Fruit fly (Drosophila melanogaster): ENCODE results near the gene fy.

fy gene

DNA sequence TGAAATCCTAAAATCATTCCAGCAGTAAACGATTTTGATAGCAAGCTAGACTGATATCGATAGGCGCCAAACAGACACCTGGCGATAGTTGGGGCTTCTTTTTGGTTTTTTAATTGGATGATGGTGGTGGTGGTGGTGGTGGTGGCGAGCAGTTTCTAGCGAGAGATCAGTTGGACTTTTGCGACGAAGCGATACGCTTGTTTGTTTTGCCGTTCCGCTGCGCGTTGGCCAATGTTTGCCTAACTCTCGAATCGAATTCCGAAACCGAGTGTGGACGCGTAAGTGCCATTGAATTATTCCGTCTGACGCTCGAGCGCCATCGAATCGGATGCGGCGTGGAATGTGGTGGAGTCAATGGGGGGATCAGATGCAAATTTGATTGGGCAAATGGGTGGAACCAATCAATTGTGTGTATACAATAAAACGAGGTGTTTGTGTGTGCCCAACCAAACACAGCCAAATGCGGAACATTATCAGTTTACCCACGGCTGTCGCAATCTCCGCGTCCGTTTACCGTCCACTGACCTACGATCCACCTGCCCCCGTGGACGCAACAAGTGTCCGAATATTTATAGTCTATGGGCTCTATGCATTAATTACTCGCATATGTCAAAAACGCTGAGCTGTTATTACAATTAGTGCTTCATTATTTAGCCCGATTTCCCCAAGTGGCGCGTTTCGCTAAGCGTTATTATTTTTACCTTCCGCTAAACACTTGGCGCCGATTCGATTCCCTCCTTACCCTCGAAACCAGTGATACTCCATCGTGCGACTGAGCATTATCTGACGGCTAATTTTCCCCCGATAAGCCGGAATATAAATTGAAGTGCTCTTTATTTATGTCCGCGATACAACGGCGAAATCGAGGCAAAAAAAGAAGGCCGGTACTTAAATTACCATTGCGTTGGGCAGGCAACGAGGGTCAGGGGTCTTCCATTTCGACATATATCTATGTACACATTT is 32.4 kb downstream of the fy start, which contains the start of gene CG17292 (continued):
- TF ChIP-seq HmgD (GFP tag; optimal IDR thresholded peaks at IDR 0.05) (peak; percentile 16), Six4 (GFP tag; optimal IDR thresholded peaks at IDR 0.05) (no peak), Chrac-16 (GFP tag; optimal IDR thresholded peaks at IDR 0.05) (no peak), HmgZ (tag; optimal IDR thresholded peaks at IDR 0.05) (peak; percentile 83), gce (GFP tag; IDR thresholded peaks at IDR 0.05) (peak; percentile 75; the same call in 1 of the 3 replicates), ATbp (GFP tag; optimal IDR thresholded peaks at IDR 0.05) (peak; percentile 78), dimm (GFP tag; IDR thresholded peaks at IDR 0.05) (no peak), CG18476 (GFP tag; optimal IDR thresholded peaks at IDR 0.05) (no peak), lbe (GFP tag; optimal IDR thresholded peaks at IDR 0.05) (no peak), CG12155 (GFP tag; optimal IDR thresholded peaks at IDR 0.05) (peak; percentile 99), CG1832 (GFP tag; optimal IDR thresholded peaks at IDR 0.05) (no peak), CG7987 (GFP tag; optimal IDR thresholded peaks at IDR 0.05) (peak; percentile 55), maf-S (GFP tag; optimal IDR thresholded peaks at IDR 0.05) (peak; percentile 17), cg (GFP tag; optimal IDR thresholded peaks at IDR 0.05) (peak; percentile 51), sens-2 (GFP tag; IDR thresholded peaks at IDR 0.05) (no peak), gro (GFP tag; optimal IDR thresholded peaks at IDR 0.05) (peak; percentile 71), BtbVII (GFP tag; optimal IDR thresholded peaks at IDR 0.05) (peak; percentile 58), bbx (GFP tag; IDR thresholded peaks at IDR 0.05; ENCODE audit: partially characterized antibody) (peak; percentile 95), run (tag; optimal IDR thresholded peaks at IDR 0.05) (peak; percentile 66), cad (GFP tag; optimal IDR thresholded peaks at IDR 0.05) (no peak), z (GFP tag; IDR thresholded peaks at IDR 0.05) (peak; percentile 15; the same call in 1 of the 3 replicates), Atf3 (GFP tag; optimal IDR thresholded peaks at IDR 0.05) (no peak), Doc2 (GFP tag; IDR thresholded peaks at IDR 0.05) (no peak), NfI (GFP tag; optimal IDR thresholded peaks at IDR 0.05) (peak; percentile 27), CG18011 (GFP tag; optimal IDR thresholded peaks at IDR 0.05) (peak; percentile 39), CG15696 (tag; optimal IDR thresholded peaks at IDR 0.05) (no peak), CHES-1-like (GFP tag; optimal IDR thresholded peaks at IDR 0.05) (peak; percentile 27), wdn (GFP tag; IDR thresholded peaks at IDR 0.05) (peak; percentile 27; the same call in 1 of the 2 replicates), CG12104 (GFP tag; optimal IDR thresholded peaks at IDR 0.05) (no peak), Xbp1 (GFP tag; optimal IDR thresholded peaks at IDR 0.05) (peak; percentile 12), CG12071 (GFP tag; optimal IDR thresholded peaks at IDR 0.05) (peak; percentile 64), tap (tag; optimal IDR thresholded peaks at IDR 0.05) (peak; percentile 24), CG12769 (tag; optimal IDR thresholded peaks at IDR 0.05) (peak; percentile 75), HLH54F (GFP tag; optimal IDR thresholded peaks at IDR 0.05) (no peak), CG15601 (tag; optimal IDR thresholded peaks at IDR 0.05) (peak; percentile 33), Med (GFP tag) (peak; percentile 95), Jarid2 (GFP tag; optimal IDR thresholded peaks at IDR 0.05) (peak; percentile 90), CG11723 (GFP tag; optimal IDR thresholded peaks at IDR 0.05) (peak; percentile 16), CG34376 (GFP tag; optimal IDR thresholded peaks at IDR 0.05) (peak; percentile 79), CG31224 (GFP tag; IDR thresholded peaks at IDR 0.05) (0 out of 2 replicates have a peak, but pooled peaks have one; percentile 13), Atf-2 (GFP tag; optimal IDR thresholded peaks at IDR 0.05) (no peak), dati (GFP tag; IDR thresholded peaks at IDR 0.05) (0 out of 2 replicates have a peak, but pooled peaks have one; percentile 9), CG17186 (GFP tag; optimal IDR thresholded peaks at IDR 0.05) (peak; percentile 11), CG10959 (GFP tag; IDR thresholded peaks at IDR 0.05) (no peak), shn (GFP tag; optimal IDR thresholded peaks at IDR 0.05) (peak; percentile 46), CG11398 (GFP tag; optimal IDR thresholded peaks at IDR 0.05) (peak; percentile 50), CG6272 (GFP tag; IDR thresholded peaks at IDR 0.05) (peak; percentile 49), CG8281 (tag; optimal IDR thresholded peaks at IDR 0.05) (no peak)
